Fruit fly (Drosophila melanogaster) whole organism, embryonic: ENCODE data around the gene CG44385.

Experiments used
- Asciz ChIP-seq: fragments of 200-800 bp; sonication (Bioruptor generic); optimal IDR thresholded peaks from 2 replicates; lab custom pipeline; 2017; ENCODE audit warnings: missing biosample characterization, mild to moderate bottlenecking, missing genetic modification characterization, missing genetic modification reagents
- CG10431 ChIP-seq: fragments of 200-800 bp; sonication (Bioruptor generic); optimal IDR thresholded peaks from 3 replicates; lab custom pipeline; 2018; ENCODE audit warnings: missing biosample characterization, mild to moderate bottlenecking, missing genetic modification characterization
- CG11398 ChIP-seq: fragments of 200-800 bp; sonication (Bioruptor generic); optimal IDR thresholded peaks from 2 replicates; lab custom pipeline; 2016; ENCODE audit warnings: missing biosample characterization, missing genetic modification characterization
- CG11696 ChIP-seq: fragments of 200-800 bp; sonication (Bioruptor generic); IDR thresholded peaks from 2 replicates; pipeline ENCODE4 v1.3.6; 2022; ENCODE audit warnings: missing biosample characterization, missing genetic modification characterization
- CG12219 ChIP-seq: fragments of 200-800 bp; sonication (Bioruptor generic); optimal IDR thresholded peaks from 3 replicates; lab custom pipeline; 2018; ENCODE audit warnings: missing biosample characterization, mild to moderate bottlenecking, missing genetic modification characterization
- CG13296 ChIP-seq: fragments of 200-800 bp; sonication (Bioruptor generic); optimal IDR thresholded peaks from 3 replicates; lab custom pipeline; 2018; ENCODE audit warnings: missing biosample characterization, mild to moderate bottlenecking, missing genetic modification characterization
- CG15479 ChIP-seq: fragments of 200-800 bp; sonication (Bioruptor generic); optimal IDR thresholded peaks from 3 replicates; lab custom pipeline; 2019; ENCODE audit warnings: missing biosample characterization, mild to moderate bottlenecking, missing genetic modification characterization, moderate library complexity
- CG16813 ChIP-seq: fragments of 200-800 bp; sonication (Bioruptor generic); IDR thresholded peaks from 3 replicates; pipeline ENCODE4 v1.3.6; 2022; ENCODE audit warnings: missing biosample characterization, missing genetic modification characterization; ENCODE audit not compliant: partially characterized antibody
- CG1832 ChIP-seq: fragments of 200-800 bp; sonication (Bioruptor generic); optimal IDR thresholded peaks from 2 replicates; lab custom pipeline; 2017; ENCODE audit warnings: missing biosample characterization, mild to moderate bottlenecking, missing genetic modification characterization, inconsistent platforms
- CG18619 ChIP-seq: fragments of 200-800 bp; sonication (Bioruptor generic); optimal IDR thresholded peaks from 3 replicates; lab custom pipeline; 2017; ENCODE audit warnings: missing biosample characterization, mild to moderate bottlenecking, missing genetic modification characterization
- CG2120 ChIP-seq: fragments of 200-800 bp; sonication (Bioruptor generic); optimal IDR thresholded peaks from 3 replicates; lab custom pipeline; 2016; ENCODE audit warnings: missing biosample characterization, missing genetic modification characterization
- CG3847 ChIP-seq: fragments of 200-800 bp; sonication (Bioruptor generic); IDR thresholded peaks from 2 replicates; pipeline ENCODE4 v1.3.6; 2022; ENCODE audit warnings: missing biosample characterization, missing genetic modification characterization
- CG43689 ChIP-seq: fragments of 200-800 bp; sonication (Bioruptor generic); IDR thresholded peaks from 2 replicates; pipeline ENCODE4 v1.3.6; 2022; ENCODE audit warnings: missing biosample characterization, missing genetic modification characterization
- CG6683 ChIP-seq: fragments of 200-800 bp; sonication (Bioruptor generic); optimal IDR thresholded peaks from 2 replicates; lab custom pipeline; 2017; ENCODE audit warnings: missing biosample characterization, mild to moderate bottlenecking, missing genetic modification characterization, missing genetic modification reagents
- CG6854 ChIP-seq: fragments of 200-800 bp; sonication (Bioruptor generic); optimal IDR thresholded peaks from 3 replicates; lab custom pipeline; 2017; ENCODE audit warnings: missing biosample characterization, mild to moderate bottlenecking, missing genetic modification characterization
- CG7928 ChIP-seq: fragments of 200-800 bp; sonication (Bioruptor generic); optimal IDR thresholded peaks from 2 replicates; lab custom pipeline; 2017; ENCODE audit warnings: missing biosample characterization, mild to moderate bottlenecking, missing genetic modification characterization
- CG8944 ChIP-seq: fragments of 200-800 bp; sonication (Bioruptor generic); optimal IDR thresholded peaks from 3 replicates; lab custom pipeline; 2016; ENCODE audit warnings: missing biosample characterization, missing genetic modification characterization
- CHES-1-like ChIP-seq: fragments of 200-800 bp; sonication (Bioruptor generic); optimal IDR thresholded peaks from 2 replicates; lab custom pipeline; 2016; ENCODE audit warnings: missing biosample characterization, missing genetic modification characterization
- D19A ChIP-seq: fragments of 200-800 bp; optimal IDR thresholded peaks from 3 replicates; lab custom pipeline; 2019; ENCODE audit warnings: missing biosample characterization, mild to moderate bottlenecking, missing genetic modification characterization, moderate library complexity
- Dfd ChIP-seq, 2 experiments: fragments of >200 bp; optimal IDR thresholded peaks; 2 replicates each; lab custom pipeline; 2017; ENCODE audit warnings: missing biosample characterization in 2 of 2, missing genetic modification characterization in 2 of 2
- Eip74EF ChIP-seq, 2 experiments: fragments of 200-800 bp in 1 of 2; fragments of >200 bp in 1 of 2; sonication (Bioruptor generic) in 1 of 2; optimal IDR thresholded peaks; 2 replicates each; lab custom pipeline; 2017 to 2019; ENCODE audit warnings: missing biosample characterization in 2 of 2, missing genetic modification characterization in 2 of 2, mild to moderate bottlenecking in 1 of 2, moderate library complexity in 1 of 2
- Fer2 ChIP-seq: fragments of 200-800 bp; sonication (Bioruptor generic); optimal IDR thresholded peaks from 2 replicates; lab custom pipeline; 2018; ENCODE audit warnings: missing biosample characterization, mild to moderate bottlenecking, missing genetic modification characterization, moderate library complexity
- H15 ChIP-seq: fragments of 200-800 bp; sonication (Bioruptor generic); IDR thresholded peaks from 3 replicates; pipeline ENCODE4 v1.3.6; 2022; ENCODE audit warnings: missing biosample characterization, missing genetic modification characterization
- Hr3 ChIP-seq: fragments of 200-800 bp; sonication (Bioruptor generic); optimal IDR thresholded peaks from 3 replicates; lab custom pipeline; 2016; ENCODE audit warnings: missing biosample characterization, missing genetic modification characterization
- MBD-R2 ChIP-seq: fragments of 200-800 bp; sonication (Bioruptor generic); IDR thresholded peaks from 2 replicates; pipeline ENCODE4 v1.3.6; 2022; ENCODE audit warnings: missing biosample characterization, missing genetic modification characterization
- NC2β ChIP-seq: fragments of 200-800 bp; sonication (Bioruptor generic); optimal IDR thresholded peaks from 2 replicates; lab custom pipeline; 2016; ENCODE audit warnings: missing biosample characterization, missing genetic modification characterization
- Nf-YA ChIP-seq: fragments of 200-800 bp; sonication (Bioruptor generic); IDR thresholded peaks from 2 replicates; pipeline ENCODE4 v1.3.6; 2022; ENCODE audit warnings: missing biosample characterization, missing genetic modification characterization
- Nf-YB ChIP-seq: fragments of 200-800 bp; sonication (Bioruptor generic); optimal IDR thresholded peaks from 3 replicates; lab custom pipeline; 2019; ENCODE audit warnings: missing biosample characterization, mild to moderate bottlenecking, missing genetic modification characterization, moderate library complexity
- NfI ChIP-seq: fragments of 200-800 bp; sonication (Bioruptor generic); optimal IDR thresholded peaks from 3 replicates; lab custom pipeline; 2018; ENCODE audit warnings: missing biosample characterization, mild to moderate bottlenecking, missing genetic modification characterization, moderate library complexity
- Opbp ChIP-seq: fragments of 200-800 bp; sonication (Bioruptor generic); IDR thresholded peaks from 3 replicates; pipeline ENCODE4 v1.3.6; 2022; ENCODE audit warnings: missing biosample characterization, missing genetic modification characterization; ENCODE audit not compliant: partially characterized antibody
- Ptx1 ChIP-seq: fragments of 200-800 bp; sonication (Bioruptor generic); IDR thresholded peaks from 2 replicates; pipeline ENCODE4 v1.3.6; 2022; ENCODE audit warnings: missing biosample characterization, missing genetic modification characterization
- Xrp1 ChIP-seq: fragments of 200-800 bp; sonication (Bioruptor generic); IDR thresholded peaks from 2 replicates; pipeline ENCODE4 v1.3.6; 2022; ENCODE audit warnings: missing biosample characterization, missing genetic modification characterization
- ato ChIP-seq: fragments of 200-800 bp; sonication (Bioruptor generic); IDR thresholded peaks from 2 replicates; pipeline ENCODE4 v1.3.6; 2022; ENCODE audit warnings: missing biosample characterization, missing genetic modification characterization; ENCODE audit not compliant: partially characterized antibody
- bab2 ChIP-seq: fragments of 200-800 bp; sonication (Bioruptor generic); optimal IDR thresholded peaks from 2 replicates; lab custom pipeline; 2016; ENCODE audit warnings: missing biosample characterization, missing genetic modification characterization
- ci ChIP-seq: fragments of 200-800 bp; sonication (Bioruptor generic); IDR thresholded peaks from 3 replicates; pipeline ENCODE4 v1.3.6; 2022; ENCODE audit warnings: missing biosample characterization, missing genetic modification characterization
- crol ChIP-seq: fragments of 200-800 bp; sonication (Bioruptor generic); IDR thresholded peaks from 2 replicates; pipeline ENCODE4 v1.3.6; 2022; ENCODE audit warnings: missing biosample characterization, missing genetic modification characterization
- danr ChIP-seq: fragments of 200-800 bp; sonication (Bioruptor generic); IDR thresholded peaks from 2 replicates; pipeline ENCODE4 v1.3.6; 2022; ENCODE audit warnings: missing biosample characterization, missing genetic modification characterization
- dimm ChIP-seq: fragments of 200-800 bp; sonication (Bioruptor generic); IDR thresholded peaks from 2 replicates; pipeline ENCODE4 v1.3.6; 2022; ENCODE audit warnings: missing biosample characterization, missing genetic modification characterization
- emc ChIP-seq: fragments of 200-800 bp; sonication (Bioruptor generic); optimal IDR thresholded peaks from 2 replicates; lab custom pipeline; 2016; ENCODE audit warnings: missing biosample characterization, missing genetic modification characterization
- en ChIP-seq: fragments of 200-800 bp; sonication (Bioruptor generic); optimal IDR thresholded peaks from 2 replicates; lab custom pipeline; 2016; ENCODE audit warnings: missing biosample characterization, missing genetic modification characterization
- eyg ChIP-seq: fragments of 200-800 bp; sonication (Bioruptor generic); optimal IDR thresholded peaks from 3 replicates; lab custom pipeline; 2016; ENCODE audit warnings: missing biosample characterization, missing genetic modification characterization
- fd102C ChIP-seq: fragments of 200-800 bp; sonication (Bioruptor generic); optimal IDR thresholded peaks from 2 replicates; lab custom pipeline; 2018; ENCODE audit warnings: missing biosample characterization, mild to moderate bottlenecking, missing genetic modification characterization, moderate library complexity
- lov ChIP-seq, 2 experiments: fragments of 200-800 bp in 1 of 2; fragments of >200 bp in 1 of 2; sonication (Bioruptor generic) in 1 of 2; IDR thresholded peaks in 1 of 2; optimal IDR thresholded peaks in 1 of 2; 2 replicates in 1 of 2; 3 replicates in 1 of 2; pipeline versions ENCODE4 v1.3.6 to Lab custom; 2017 to 2022; ENCODE audit warnings: missing biosample characterization in 1 of 2, missing genetic modification characterization in 1 of 2
- luna ChIP-seq: fragments of 200-800 bp; sonication (Bioruptor generic); optimal IDR thresholded peaks from 2 replicates; lab custom pipeline; 2016; ENCODE audit warnings: missing biosample characterization, missing genetic modification characterization
- mirr ChIP-seq: fragments of 200-800 bp; sonication (Bioruptor generic); optimal IDR thresholded peaks from 3 replicates; lab custom pipeline; 2018; ENCODE audit warnings: missing biosample characterization, mild to moderate bottlenecking, missing genetic modification characterization
- oc ChIP-seq: fragments of 200-800 bp; sonication (Bioruptor generic); optimal IDR thresholded peaks from 2 replicates; lab custom pipeline; 2018; ENCODE audit warnings: missing biosample characterization, mild to moderate bottlenecking, missing genetic modification characterization, moderate library complexity
- onecut ChIP-seq: fragments of 200-800 bp; sonication (Bioruptor generic); IDR thresholded peaks from 2 replicates; pipeline ENCODE4 v1.3.6; 2022; ENCODE audit warnings: missing biosample characterization, missing genetic modification characterization
- org-1 ChIP-seq: fragments of 200-800 bp; sonication (Bioruptor generic); optimal IDR thresholded peaks from 2 replicates; lab custom pipeline; 2017; ENCODE audit warnings: missing biosample characterization, missing genetic modification characterization
- rib ChIP-seq: fragments of 200-800 bp; sonication (Bioruptor generic); IDR thresholded peaks from 2 replicates; pipeline ENCODE4 v1.3.6; 2022; ENCODE audit warnings: missing biosample characterization, missing genetic modification characterization
- trem ChIP-seq: fragments of 200-800 bp; optimal IDR thresholded peaks from 3 replicates; lab custom pipeline; 2019; ENCODE audit warnings: missing biosample characterization, mild to moderate bottlenecking, missing genetic modification characterization, moderate library complexity
- yki ChIP-seq: fragments of >200 bp; optimal IDR thresholded peaks from 3 replicates; lab custom pipeline; 2018

The CG44385 gene

dm6 chrX:11108845-11109450, 23.3 kb downstream of the CG44385 start (continued):
- TF ChIP-seq NC2β (GFP tag; lab: Kevin White, UChicago) (no peak), Opbp (no peak), CG12219 (no peak), luna (no peak), CG16813 (no peak), D19A (tag; lab: Kevin White, UChicago) (no peak), eyg (no peak), lov (optimal IDR thresholded peaks at IDR 0.05; lab: Kevin White, UChicago) (no peak), lov (GFP tag; IDR thresholded peaks at IDR 0.05; lab: Robert Waterston, UW) (no peak), NfI (GFP tag; lab: Kevin White, UChicago) (no peak), CG15479 (GFP tag; lab: Kevin White, UChicago) (peak; percentile 82), yki (lab: Kevin White, UChicago) (no peak), oc (no peak), CG11398 (no peak), Hr3 (no peak), CG43689 (GFP tag; lab: Robert Waterston, UW) (no peak), Dfd (GFP tag; optimal IDR thresholded peaks at IDR 0.05; lab: Kevin White, UChicago) (peak in 1 of 2 experiments; percentile 68), CG11696 (GFP tag; lab: Robert Waterston, UW) (no peak), Xrp1 (GFP tag; lab: Robert Waterston, UW) (no peak), dimm (GFP tag; lab: Robert Waterston, UW) (no peak), danr (GFP tag; lab: Robert Waterston, UW) (no peak), CG2120 (GFP tag; lab: Kevin White, UChicago) (peak; percentile 30), MBD-R2 (GFP tag; lab: Robert Waterston, UW) (no peak), en (GFP tag; lab: Kevin White, UChicago) (no peak), org-1 (GFP tag; lab: Kevin White, UChicago) (no peak), rib (GFP tag; lab: Robert Waterston, UW) (no peak), Asciz (no peak), CG1832 (GFP tag; lab: Kevin White, UChicago) (no peak), Eip74EF (GFP tag; optimal IDR thresholded peaks at IDR 0.05; lab: Kevin White, UChicago) (no peak), H15 (GFP tag; lab: Robert Waterston, UW) (no peak), mirr (GFP tag; lab: Kevin White, UChicago) (no peak), fd102C (no peak), CG8944 (GFP tag; lab: Kevin White, UChicago) (no peak), CG6854 (GFP tag; lab: Kevin White, UChicago) (no peak), ci (GFP tag; lab: Robert Waterston, UW) (0 out of 3 replicates have a peak, but pooled peaks have one; percentile 7), bab2 (no peak), CG7928 (GFP tag; lab: Kevin White, UChicago) (no peak), crol (GFP tag; lab: Robert Waterston, UW) (0 out of 2 replicates have a peak, but pooled peaks have one; percentile 16), CG13296 (GFP tag; lab: Kevin White, UChicago) (no peak), CG6683 (no peak), CG18619 (GFP tag; lab: Kevin White, UChicago) (no peak), onecut (GFP tag; lab: Robert Waterston, UW) (no peak), Nf-YB (GFP tag; lab: Kevin White, UChicago) (no peak), Ptx1 (GFP tag; lab: Robert Waterston, UW) (peak; percentile 38; the same call in 1 of the 2 replicates), Nf-YA (GFP tag; lab: Robert Waterston, UW) (no peak), CG3847 (GFP tag; lab: Robert Waterston, UW) (no peak), CHES-1-like (GFP tag; lab: Kevin White, UChicago) (no peak), Fer2 (tag; lab: Kevin White, UChicago) (no peak), emc (GFP tag; lab: Kevin White, UChicago) (no peak), trem (tag; lab: Kevin White, UChicago) (no peak), CG10431 (GFP tag; lab: Kevin White, UChicago) (no peak), ato (GFP tag; lab: Robert Waterston, UW) (no peak)
